Worm (Caenorhabditis elegans) whole organism, L4 larva: Measurements from ENCODE around the gene ZK1320.11.

Experiments used
- D1046.2 ChIP-seq: fragments of 200-800 bp; sonication (Bioruptor generic); IDR thresholded peaks from 2 replicates; pipeline ENCODE4 v1.3.6; 2022; ENCODE audit warnings: missing genetic modification characterization, missing compliant biosample characterization
- F10B5.3 ChIP-seq: sonication (generic microtip); optimal IDR thresholded peaks from 2 replicates; lab custom pipeline; 2016; ENCODE audit warnings: mild to moderate bottlenecking, missing genetic modification characterization, missing compliant biosample characterization
- F37D6.2 ChIP-seq: sonication (generic microtip); optimal IDR thresholded peaks from 2 replicates; lab custom pipeline; 2016; ENCODE audit warnings: mild to moderate bottlenecking, missing genetic modification characterization, missing compliant biosample characterization
- F49E8.2 ChIP-seq: sonication (generic microtip); optimal IDR thresholded peaks from 2 replicates; lab custom pipeline; 2016; ENCODE audit warnings: missing compliant biosample characterization, mild to moderate bottlenecking, missing genetic modification characterization, borderline replicate concordance
- Y75B8A.6 ChIP-seq: fragments of 200-800 bp; sonication (Bioruptor generic); IDR thresholded peaks from 2 replicates; pipeline ENCODE4 v1.3.6; 2022; ENCODE audit warnings: missing genetic modification reagents, missing genetic modification characterization, missing compliant biosample characterization
- ZK337.2 ChIP-seq: fragments of 200-800 bp; sonication (Bioruptor generic); IDR thresholded peaks from 2 replicates; pipeline ENCODE4 v1.3.6; 2022; ENCODE audit warnings: missing genetic modification reagents, missing genetic modification characterization, missing compliant biosample characterization
- ZK546.5 ChIP-seq, 2 experiments: sonication (generic microtip); optimal IDR thresholded peaks; 2 replicates each; lab custom pipeline; 2017; ENCODE audit warnings: missing biosample characterization in 2 of 2, missing genetic modification characterization in 2 of 2
- aha-1 ChIP-seq: fragments of 150-350 bp; peaks from one replicate; lab custom pipeline; 2014; ENCODE audit warnings: missing biosample characterization, missing genetic modification characterization
- aly-2 ChIP-seq: sonication (generic microtip); optimal IDR thresholded peaks from 2 replicates; lab custom pipeline; 2018; ENCODE audit warnings: missing biosample characterization, missing genetic modification characterization
- arid-1 ChIP-seq: fragments of 200-800 bp; sonication (Bioruptor generic); conservative IDR thresholded peaks from 2 replicates; pipeline ENCODE4 v1.3.6; 2022; ENCODE audit warnings: missing genetic modification reagents, missing genetic modification characterization, missing compliant biosample characterization
- ceh-20 ChIP-seq: fragments of 200-800 bp; sonication (Bioruptor generic); IDR thresholded peaks from 2 replicates; pipeline ENCODE4 v1.3.6; 2022; ENCODE audit warnings: missing genetic modification reagents, missing genetic modification characterization, missing compliant biosample characterization
- ceh-28 ChIP-seq: fragments of 150-350 bp; optimal IDR thresholded peaks from 2 replicates; lab custom pipeline; 2014; ENCODE audit warnings: missing biosample characterization, missing genetic modification reagents, missing genetic modification characterization
- ceh-44 ChIP-seq: fragments of 200-800 bp; sonication (Bioruptor generic); IDR thresholded peaks from 2 replicates; pipeline ENCODE4 v1.3.6; 2022; ENCODE audit warnings: missing genetic modification reagents, missing genetic modification characterization, missing compliant biosample characterization
- ceh-62 ChIP-seq: sonication (generic microtip); optimal IDR thresholded peaks from 2 replicates; lab custom pipeline; 2017; ENCODE audit warnings: missing biosample characterization, missing genetic modification characterization
- ces-1 ChIP-seq: fragments of 150-350 bp; sonication (generic microtip); optimal IDR thresholded peaks from 4 replicates; lab custom pipeline; 2014; ENCODE audit warnings: missing biosample characterization, missing genetic modification reagents, missing genetic modification characterization
- cey-2 ChIP-seq: sonication (generic microtip); optimal IDR thresholded peaks from 3 replicates; lab custom pipeline; 2017; ENCODE audit warnings: missing genetic modification characterization, mild to moderate bottlenecking, missing compliant biosample characterization, antibody characterized with exemption, borderline replicate concordance; ENCODE audit not compliant: insufficient read depth
- daf-16 ChIP-seq, 3 experiments: sonication (generic microtip); optimal IDR thresholded peaks; 2 replicates each; lab custom pipeline; 2016 to 2017; ENCODE audit warnings: missing genetic modification characterization in 3 of 3, missing genetic modification reagents in 3 of 3, mild to moderate bottlenecking in 2 of 3, missing compliant biosample characterization in 2 of 3, missing biosample characterization in 1 of 3, moderate library complexity in 1 of 3
- dmd-6 ChIP-seq: fragments of 200-800 bp; sonication (Bioruptor generic); IDR thresholded peaks from 2 replicates; pipeline ENCODE4 v1.3.6; 2022; ENCODE audit warnings: missing genetic modification reagents, missing genetic modification characterization, missing compliant biosample characterization
- dmd-9 ChIP-seq: fragments of 200-800 bp; sonication (Bioruptor generic); IDR thresholded peaks from 2 replicates; pipeline ENCODE4 v1.3.6; 2022; ENCODE audit warnings: missing genetic modification reagents, missing genetic modification characterization, missing compliant biosample characterization
- duxl-1 ChIP-seq: sonication (generic microtip); optimal IDR thresholded peaks from 2 replicates; lab custom pipeline; 2016; ENCODE audit warnings: mild to moderate bottlenecking, missing genetic modification characterization, moderate library complexity, missing compliant biosample characterization; ENCODE audit not compliant: poor library complexity
- dve-1 ChIP-seq: sonication (generic microtip); optimal IDR thresholded peaks from 2 replicates; lab custom pipeline; 2017; ENCODE audit warnings: antibody characterized with exemption, mild to moderate bottlenecking, missing genetic modification characterization, missing compliant biosample characterization; ENCODE audit not compliant: insufficient read depth
- egl-43 ChIP-seq: fragments of 200-800 bp; sonication (Bioruptor generic); IDR thresholded peaks from 2 replicates; pipeline ENCODE4 v1.3.6; 2022; ENCODE audit warnings: missing genetic modification reagents, missing genetic modification characterization, missing compliant biosample characterization
- fkh-10 ChIP-seq: fragments of 150-350 bp; optimal IDR thresholded peaks from 2 replicates; lab custom pipeline; 2014; ENCODE audit warnings: missing biosample characterization, missing genetic modification reagents, missing genetic modification characterization
- jun-1 ChIP-seq: fragments of 150-350 bp; optimal IDR thresholded peaks from 2 replicates; lab custom pipeline; 2014; ENCODE audit warnings: missing biosample characterization, missing genetic modification reagents, missing genetic modification characterization
- lim-7 ChIP-seq: fragments of 200-800 bp; sonication (Bioruptor generic); IDR thresholded peaks from 2 replicates; pipeline ENCODE4 v1.3.6; 2022; ENCODE audit warnings: missing genetic modification characterization, missing compliant biosample characterization
- lin-13 ChIP-seq: fragments of 150-350 bp; optimal IDR thresholded peaks from 2 replicates; lab custom pipeline; 2014; ENCODE audit warnings: missing biosample characterization, missing genetic modification reagents, missing genetic modification characterization
- lin-29 ChIP-seq: fragments of 200-800 bp; sonication (Bioruptor generic); IDR thresholded peaks from 2 replicates; pipeline ENCODE4 v1.3.6; 2022; ENCODE audit warnings: missing genetic modification reagents, missing genetic modification characterization, missing compliant biosample characterization
- lin-38 ChIP-seq: fragments of 200-800 bp; sonication (Bioruptor generic); IDR thresholded peaks from 2 replicates; pipeline ENCODE4 v1.3.6; 2022; ENCODE audit warnings: missing genetic modification reagents, missing genetic modification characterization, missing compliant biosample characterization
- lin-39 ChIP-seq: fragments of 150-350 bp; optimal IDR thresholded peaks from 2 replicates; lab custom pipeline; 2014; ENCODE audit warnings: missing biosample characterization, missing genetic modification reagents, missing genetic modification characterization
- madf-9 ChIP-seq: fragments of 200-800 bp; sonication (Bioruptor generic); conservative IDR thresholded peaks from 2 replicates; pipeline ENCODE4 v1.3.6; 2022; ENCODE audit warnings: missing genetic modification reagents, missing genetic modification characterization, missing compliant biosample characterization
- mes-2 ChIP-seq: sonication (generic microtip); optimal IDR thresholded peaks from 2 replicates; lab custom pipeline; 2016; ENCODE audit warnings: missing genotype, mild to moderate bottlenecking, missing genetic modification characterization, missing compliant biosample characterization; ENCODE audit not compliant: poor library complexity, severe bottlenecking
- mxl-3 ChIP-seq: fragments of 200-800 bp; sonication (Bioruptor generic); optimal IDR thresholded peaks from 2 replicates; lab custom pipeline; 2018; ENCODE audit warnings: mild to moderate bottlenecking, missing genetic modification characterization, missing compliant biosample characterization
- nhr-10 ChIP-seq: fragments of 150-350 bp; optimal IDR thresholded peaks from 2 replicates; lab custom pipeline; 2014; ENCODE audit warnings: missing biosample characterization, missing genetic modification characterization
- nhr-102 ChIP-seq: sonication (generic microtip); optimal IDR thresholded peaks from 2 replicates; lab custom pipeline; 2016; ENCODE audit warnings: mild to moderate bottlenecking, missing genetic modification characterization, moderate library complexity, missing compliant biosample characterization
- nhr-11 ChIP-seq: fragments of 150-350 bp; optimal IDR thresholded peaks from 2 replicates; lab custom pipeline; 2014; ENCODE audit warnings: missing biosample characterization, missing genetic modification characterization
- nhr-28 ChIP-seq: fragments of 150-350 bp; optimal IDR thresholded peaks from 2 replicates; lab custom pipeline; 2014; ENCODE audit warnings: missing biosample characterization, missing genetic modification characterization
- nhr-42 ChIP-seq: fragments of 200-800 bp; sonication (Bioruptor generic); IDR thresholded peaks from 2 replicates; pipeline ENCODE4 v1.3.6; 2022; ENCODE audit warnings: missing genetic modification characterization, missing compliant biosample characterization
- nhr-48 ChIP-seq: sonication (generic microtip); optimal IDR thresholded peaks from 2 replicates; lab custom pipeline; 2016; ENCODE audit warnings: mild to moderate bottlenecking, missing genetic modification characterization, missing compliant biosample characterization
- nhr-6 ChIP-seq: fragments of 150-350 bp; optimal IDR thresholded peaks from 2 replicates; lab custom pipeline; 2014; ENCODE audit warnings: missing biosample characterization, missing genetic modification characterization
- pha-4 ChIP-seq, 2 experiments: fragments of 150-350 bp in 1 of 2; fragments of 200-800 bp in 1 of 2; sonication (Bioruptor generic) in 1 of 2; IDR thresholded peaks in 1 of 2; optimal IDR thresholded peaks in 1 of 2; 2 replicates each; pipeline versions ENCODE4 v1.3.6 to Lab custom; 2014 to 2022; ENCODE audit warnings: missing genetic modification characterization in 2 of 2, missing genetic modification reagents in 2 of 2, missing biosample characterization in 1 of 2, missing compliant biosample characterization in 1 of 2
- php-3 ChIP-seq: fragments of 200-800 bp; sonication (Bioruptor generic); IDR thresholded peaks from 2 replicates; pipeline ENCODE4 v1.3.6; 2022; ENCODE audit warnings: missing genetic modification reagents, missing genetic modification characterization, missing compliant biosample characterization
- sdz-12 ChIP-seq: fragments of 200-800 bp; sonication (Bioruptor generic); optimal IDR thresholded peaks from 2 replicates; lab custom pipeline; 2018; ENCODE audit warnings: mild to moderate bottlenecking, missing genetic modification characterization, missing compliant biosample characterization
- set-16 ChIP-seq: fragments of 200-800 bp; sonication (Bioruptor generic); IDR thresholded peaks from 2 replicates; pipeline ENCODE4 v1.3.6; 2022; ENCODE audit warnings: missing genetic modification reagents, missing genetic modification characterization, missing compliant biosample characterization
- spr-1 ChIP-seq: sonication (generic microtip); optimal IDR thresholded peaks from 2 replicates; lab custom pipeline; 2016; ENCODE audit warnings: mild to moderate bottlenecking, missing genetic modification characterization, missing compliant biosample characterization
- spr-3 ChIP-seq: fragments of 200-800 bp; sonication (Bioruptor generic); optimal IDR thresholded peaks from 2 replicates; lab custom pipeline; 2018; ENCODE audit warnings: mild to moderate bottlenecking, missing genetic modification characterization, missing compliant biosample characterization
- unc-39 ChIP-seq: sonication (generic microtip); optimal IDR thresholded peaks from 2 replicates; lab custom pipeline; 2017; ENCODE audit warnings: missing biosample characterization, missing genetic modification characterization
- zfp-2 ChIP-seq: sonication (generic microtip); optimal IDR thresholded peaks from 2 replicates; lab custom pipeline; 2016; ENCODE audit warnings: mild to moderate bottlenecking, missing genetic modification characterization, missing compliant biosample characterization
- zip-11 ChIP-seq: fragments of 200-800 bp; sonication (Bioruptor generic); IDR thresholded peaks from 2 replicates; pipeline ENCODE4 v1.3.6; 2022; ENCODE audit warnings: missing genetic modification characterization, missing compliant biosample characterization
- ztf-11 ChIP-seq: fragments of 150-350 bp; optimal IDR thresholded peaks from 2 replicates; lab custom pipeline; 2014; ENCODE audit warnings: missing biosample characterization, missing genetic modification characterization
- ztf-7 ChIP-seq: fragments of 150-350 bp; optimal IDR thresholded peaks from 2 replicates; lab custom pipeline; 2014; ENCODE audit warnings: missing biosample characterization, missing genetic modification characterization

ZK1320.11 gene

ce11 chrII:9619402-9619862 lies 48.0 kb upstream of the ZK1320.11 start:
- TF ChIP-seq spr-1 (tag; lab: Kevin White, UChicago) (peak; percentile 24), aly-2 (tag; lab: Kevin White, UChicago) (no peak), php-3 (GFP tag; lab: Robert Waterston, UW) (0 out of 2 replicates have a peak, but pooled peaks have one; percentile 36), ZK337.2 (GFP tag; lab: Robert Waterston, UW) (no peak), ces-1 (GFP tag; lab: Kevin White, UChicago) (no peak), nhr-11 (tag; lab: Kevin White, UChicago) (peak; percentile 79), sdz-12 (GFP tag; lab: Kevin White, UChicago) (no peak), ceh-20 (no peak), spr-3 (GFP tag; lab: Kevin White, UChicago) (no peak), arid-1 (GFP tag; lab: Robert Waterston, UW) (no peak), egl-43 (GFP tag; lab: Robert Waterston, UW) (0 out of 2 replicates have a peak, but pooled peaks have one; percentile 7), lin-38 (peak; percentile 36), lim-7 (GFP tag; lab: Robert Waterston, UW) (no peak), mes-2 (tag; lab: Kevin White, UChicago) (peak; percentile 39), jun-1 (tag; lab: Kevin White, UChicago) (no peak), ZK546.5 (tag; optimal IDR thresholded peaks at IDR 0.05; lab: Kevin White, UChicago) (no peak), fkh-10 (no peak), ztf-11 (tag; lab: Kevin White, UChicago) (no peak), zfp-2 (tag; lab: Kevin White, UChicago) (no peak), Y75B8A.6 (GFP tag; lab: Robert Waterston, UW) (no peak), cey-2 (no peak), nhr-42 (GFP tag; lab: Robert Waterston, UW) (no peak), ceh-62 (tag; lab: Kevin White, UChicago) (no peak), mxl-3 (GFP tag; lab: Kevin White, UChicago) (peak; percentile 94), ceh-28 (tag; lab: Kevin White, UChicago) (peak; percentile 22), D1046.2 (GFP tag; lab: Robert Waterston, UW) (no peak), zip-11 (GFP tag; lab: Robert Waterston, UW) (no peak), duxl-1 (no peak), lin-13 (GFP tag; lab: Kevin White, UChicago) (no peak), F49E8.2 (tag; lab: Kevin White, UChicago) (no peak), nhr-102 (tag; lab: Kevin White, UChicago) (peak; percentile 1), pha-4 (GFP tag; IDR thresholded peaks at IDR 0.05; lab: Robert Waterston, UW) (peak; percentile 66), pha-4 (tag; optimal IDR thresholded peaks at IDR 0.05; lab: Kevin White, UChicago) (peak; percentile 18), madf-9 (GFP tag; lab: Robert Waterston, UW) (peak; percentile 44; the same call in 1 of the 2 replicates), dmd-6 (GFP tag; lab: Robert Waterston, UW) (peak; percentile 76), nhr-28 (peak; percentile 93), aha-1 (peak; percentile 76), dve-1 (peak; percentile 66), set-16 (GFP tag; lab: Robert Waterston, UW) (peak; percentile 34; the same call in 1 of the 2 replicates), nhr-48 (no peak), nhr-6 (tag; lab: Kevin White, UChicago) (no peak), lin-39 (tag; lab: Kevin White, UChicago) (no peak), nhr-10 (no peak), ztf-7 (tag; lab: Kevin White, UChicago) (no peak), F10B5.3 (no peak), F37D6.2 (tag; lab: Kevin White, UChicago) (no peak), daf-16 (GFP tag; optimal IDR thresholded peaks at IDR 0.05; lab: Kevin White, UChicago) (no peak), daf-16 (tag; optimal IDR thresholded peaks at IDR 0.05; lab: Kevin White, UChicago) (peak; percentile 68), unc-39 (no peak), dmd-9 (GFP tag; lab: Robert Waterston, UW) (no peak), ceh-44 (GFP tag; lab: Robert Waterston, UW) (no peak), lin-29 (GFP tag; lab: Robert Waterston, UW) (no peak)
